Worm (Caenorhabditis elegans) whole organism, L4 larva: ENCODE data around the gene sra-11.

ENCODE experiments used
- D1046.2 ChIP-seq: fragments of 200-800 bp; sonication (Bioruptor generic); IDR thresholded peaks from 2 replicates; pipeline ENCODE4 v1.3.6; 2022; ENCODE audit warnings: missing genetic modification characterization, missing compliant biosample characterization
- F10B5.3 ChIP-seq: sonication (generic microtip); optimal IDR thresholded peaks from 2 replicates; lab custom pipeline; 2016; ENCODE audit warnings: mild to moderate bottlenecking, missing genetic modification characterization, missing compliant biosample characterization
- F26F4.8 ChIP-seq: fragments of 200-800 bp; sonication (Bioruptor generic); conservative IDR thresholded peaks from 2 replicates; pipeline ENCODE4 v1.3.6; 2022; ENCODE audit warnings: missing genetic modification characterization, missing compliant biosample characterization
- F37D6.2 ChIP-seq: sonication (generic microtip); optimal IDR thresholded peaks from 2 replicates; lab custom pipeline; 2016; ENCODE audit warnings: mild to moderate bottlenecking, missing genetic modification characterization, missing compliant biosample characterization
- T26A8.4 ChIP-seq: fragments of 200-800 bp; sonication (Bioruptor generic); IDR thresholded peaks from 2 replicates; pipeline ENCODE4 v1.3.6; 2022; ENCODE audit warnings: missing genetic modification characterization, missing compliant biosample characterization
- Y105C5A.15 ChIP-seq: fragments of 200-800 bp; sonication (Bioruptor generic); IDR thresholded peaks from 2 replicates; pipeline ENCODE4 v1.3.6; 2022; ENCODE audit warnings: missing genetic modification characterization, missing compliant biosample characterization
- aha-1 ChIP-seq: fragments of 150-350 bp; peaks from one replicate; lab custom pipeline; 2014; ENCODE audit warnings: missing biosample characterization, missing genetic modification characterization
- aly-2 ChIP-seq: sonication (generic microtip); optimal IDR thresholded peaks from 2 replicates; lab custom pipeline; 2018; ENCODE audit warnings: missing biosample characterization, missing genetic modification characterization
- ama-1 ChIP-seq: fragments of 150-350 bp; optimal IDR thresholded peaks from 2 replicates; lab custom pipeline; 2014; ENCODE audit warnings: inconsistent platforms, mixed read lengths
- arid-1 ChIP-seq: fragments of 200-800 bp; sonication (Bioruptor generic); conservative IDR thresholded peaks from 2 replicates; pipeline ENCODE4 v1.3.6; 2022; ENCODE audit warnings: missing genetic modification reagents, missing genetic modification characterization, missing compliant biosample characterization
- ceh-20 ChIP-seq: fragments of 200-800 bp; sonication (Bioruptor generic); IDR thresholded peaks from 2 replicates; pipeline ENCODE4 v1.3.6; 2022; ENCODE audit warnings: missing genetic modification reagents, missing genetic modification characterization, missing compliant biosample characterization
- ceh-62 ChIP-seq: sonication (generic microtip); optimal IDR thresholded peaks from 2 replicates; lab custom pipeline; 2017; ENCODE audit warnings: missing biosample characterization, missing genetic modification characterization
- ceh-82 ChIP-seq: sonication (generic microtip); optimal IDR thresholded peaks from 2 replicates; lab custom pipeline; 2017; ENCODE audit warnings: missing biosample characterization, missing genetic modification characterization
- ces-1 ChIP-seq: fragments of 150-350 bp; sonication (generic microtip); optimal IDR thresholded peaks from 4 replicates; lab custom pipeline; 2014; ENCODE audit warnings: missing biosample characterization, missing genetic modification reagents, missing genetic modification characterization
- daf-19 ChIP-seq: fragments of 200-800 bp; sonication (Bioruptor generic); conservative IDR thresholded peaks from 2 replicates; pipeline ENCODE4 v1.3.6; 2022; ENCODE audit warnings: missing genetic modification characterization, missing compliant biosample characterization
- daf-8 ChIP-seq: fragments of 200-800 bp; sonication (Bioruptor generic); IDR thresholded peaks from 2 replicates; pipeline ENCODE4 v1.3.6; 2022; ENCODE audit warnings: missing genetic modification characterization, missing compliant biosample characterization
- dmd-6 ChIP-seq: fragments of 200-800 bp; sonication (Bioruptor generic); IDR thresholded peaks from 2 replicates; pipeline ENCODE4 v1.3.6; 2022; ENCODE audit warnings: missing genetic modification reagents, missing genetic modification characterization, missing compliant biosample characterization
- dmd-9 ChIP-seq: fragments of 200-800 bp; sonication (Bioruptor generic); IDR thresholded peaks from 2 replicates; pipeline ENCODE4 v1.3.6; 2022; ENCODE audit warnings: missing genetic modification reagents, missing genetic modification characterization, missing compliant biosample characterization
- dpl-1 ChIP-seq: fragments of 150-350 bp; optimal IDR thresholded peaks from 2 replicates; lab custom pipeline; 2014; ENCODE audit warnings: missing biosample characterization, missing genetic modification reagents, missing genetic modification characterization
- duxl-1 ChIP-seq: sonication (generic microtip); optimal IDR thresholded peaks from 2 replicates; lab custom pipeline; 2016; ENCODE audit warnings: mild to moderate bottlenecking, missing genetic modification characterization, moderate library complexity, missing compliant biosample characterization; ENCODE audit not compliant: poor library complexity
- fkh-10 ChIP-seq: fragments of 150-350 bp; optimal IDR thresholded peaks from 2 replicates; lab custom pipeline; 2014; ENCODE audit warnings: missing biosample characterization, missing genetic modification reagents, missing genetic modification characterization
- fos-1 ChIP-seq: fragments of 150-350 bp; optimal IDR thresholded peaks from 2 replicates; lab custom pipeline; 2014; ENCODE audit warnings: missing biosample characterization, missing genetic modification characterization
- hif-1 ChIP-seq, 2 experiments: sonication (generic microtip); optimal IDR thresholded peaks; 2 replicates each; lab custom pipeline; 2016 to 2017; ENCODE audit warnings: missing compliant biosample characterization in 2 of 2, missing genetic modification characterization in 2 of 2, missing genetic modification reagents in 2 of 2, missing genotype in 2 of 2, mild to moderate bottlenecking in 1 of 2
- hlh-11 ChIP-seq: fragments of 200-800 bp; sonication (Bioruptor generic); optimal IDR thresholded peaks from 2 replicates; lab custom pipeline; 2018; ENCODE audit warnings: mild to moderate bottlenecking, missing genetic modification characterization, missing compliant biosample characterization
- hlh-30 ChIP-seq: sonication (generic microtip); optimal IDR thresholded peaks from 2 replicates; lab custom pipeline; 2017; ENCODE audit warnings: antibody characterized with exemption, mild to moderate bottlenecking, missing genetic modification characterization, missing compliant biosample characterization; ENCODE audit not compliant: insufficient read depth
- jun-1 ChIP-seq: fragments of 150-350 bp; optimal IDR thresholded peaks from 2 replicates; lab custom pipeline; 2014; ENCODE audit warnings: missing biosample characterization, missing genetic modification reagents, missing genetic modification characterization
- lin-1 ChIP-seq: fragments of 200-800 bp; sonication (Bioruptor generic); IDR thresholded peaks from 2 replicates; pipeline ENCODE4 v1.3.6; 2022; ENCODE audit warnings: missing genetic modification reagents, missing genetic modification characterization, missing compliant biosample characterization
- lin-13 ChIP-seq: fragments of 150-350 bp; optimal IDR thresholded peaks from 2 replicates; lab custom pipeline; 2014; ENCODE audit warnings: missing biosample characterization, missing genetic modification reagents, missing genetic modification characterization
- lin-15B ChIP-seq: fragments of 150-350 bp; sonication (generic microtip); optimal IDR thresholded peaks from 3 replicates; lab custom pipeline; 2014; ENCODE audit warnings: missing biosample characterization, missing genetic modification characterization
- lin-38 ChIP-seq: fragments of 200-800 bp; sonication (Bioruptor generic); IDR thresholded peaks from 2 replicates; pipeline ENCODE4 v1.3.6; 2022; ENCODE audit warnings: missing genetic modification reagents, missing genetic modification characterization, missing compliant biosample characterization
- lin-39 ChIP-seq: fragments of 150-350 bp; optimal IDR thresholded peaks from 2 replicates; lab custom pipeline; 2014; ENCODE audit warnings: missing biosample characterization, missing genetic modification reagents, missing genetic modification characterization
- lsy-2 ChIP-seq, 2 experiments: fragments of 150-350 bp in 1 of 2; sonication (generic microtip) in 1 of 2; optimal IDR thresholded peaks; 2 replicates each; lab custom pipeline; 2014 to 2017; ENCODE audit warnings: missing biosample characterization in 2 of 2, missing genetic modification characterization in 2 of 2
- madf-5 ChIP-seq, 2 experiments: fragments of 200-800 bp; sonication (Bioruptor generic); IDR thresholded peaks; 2 replicates each; pipeline ENCODE4 v1.3.6; 2022; ENCODE audit warnings: missing compliant biosample characterization in 2 of 2, missing genetic modification characterization in 2 of 2
- mes-2 ChIP-seq: sonication (generic microtip); optimal IDR thresholded peaks from 2 replicates; lab custom pipeline; 2016; ENCODE audit warnings: missing genotype, mild to moderate bottlenecking, missing genetic modification characterization, missing compliant biosample characterization; ENCODE audit not compliant: poor library complexity, severe bottlenecking
- nhr-10 ChIP-seq: fragments of 150-350 bp; optimal IDR thresholded peaks from 2 replicates; lab custom pipeline; 2014; ENCODE audit warnings: missing biosample characterization, missing genetic modification characterization
- nhr-237 ChIP-seq: sonication (generic microtip); optimal IDR thresholded peaks from 2 replicates; lab custom pipeline; 2017; ENCODE audit warnings: missing biosample characterization, missing genetic modification characterization
- nhr-25 ChIP-seq: sonication (generic microtip); optimal IDR thresholded peaks from 2 replicates; lab custom pipeline; 2017; ENCODE audit warnings: missing genetic modification characterization, mild to moderate bottlenecking, missing compliant biosample characterization, antibody characterized with exemption, moderate library complexity, borderline replicate concordance; ENCODE audit not compliant: insufficient read depth
- nhr-42 ChIP-seq: fragments of 200-800 bp; sonication (Bioruptor generic); IDR thresholded peaks from 2 replicates; pipeline ENCODE4 v1.3.6; 2022; ENCODE audit warnings: missing genetic modification characterization, missing compliant biosample characterization
- nhr-48 ChIP-seq: sonication (generic microtip); optimal IDR thresholded peaks from 2 replicates; lab custom pipeline; 2016; ENCODE audit warnings: mild to moderate bottlenecking, missing genetic modification characterization, missing compliant biosample characterization
- nhr-6 ChIP-seq: fragments of 150-350 bp; optimal IDR thresholded peaks from 2 replicates; lab custom pipeline; 2014; ENCODE audit warnings: missing biosample characterization, missing genetic modification characterization
- nhr-77 ChIP-seq: fragments of 150-350 bp; optimal IDR thresholded peaks from 2 replicates; lab custom pipeline; 2014; ENCODE audit warnings: missing biosample characterization, missing genetic modification characterization
- pha-4 ChIP-seq, 2 experiments: fragments of 150-350 bp in 1 of 2; fragments of 200-800 bp in 1 of 2; sonication (Bioruptor generic) in 1 of 2; IDR thresholded peaks in 1 of 2; optimal IDR thresholded peaks in 1 of 2; 2 replicates each; pipeline versions ENCODE4 v1.3.6 to Lab custom; 2014 to 2022; ENCODE audit warnings: missing genetic modification characterization in 2 of 2, missing genetic modification reagents in 2 of 2, missing biosample characterization in 1 of 2, missing compliant biosample characterization in 1 of 2
- pqm-1 ChIP-seq: sonication (generic microtip); optimal IDR thresholded peaks from 2 replicates; lab custom pipeline; 2017; ENCODE audit warnings: missing biosample characterization, missing genetic modification characterization
- set-16 ChIP-seq: fragments of 200-800 bp; sonication (Bioruptor generic); IDR thresholded peaks from 2 replicates; pipeline ENCODE4 v1.3.6; 2022; ENCODE audit warnings: missing genetic modification reagents, missing genetic modification characterization, missing compliant biosample characterization
- spr-1 ChIP-seq: sonication (generic microtip); optimal IDR thresholded peaks from 2 replicates; lab custom pipeline; 2016; ENCODE audit warnings: mild to moderate bottlenecking, missing genetic modification characterization, missing compliant biosample characterization
- unc-62 ChIP-seq, 3 experiments: fragments of 150-350 bp in 1 of 3; sonication (generic microtip); optimal IDR thresholded peaks in 2 of 3; peaks in 1 of 3; 1 replicate in 1 of 3; 2 replicates in 2 of 3; lab custom pipeline; 2014 to 2017; ENCODE audit warnings: missing biosample characterization in 3 of 3, missing genetic modification characterization in 3 of 3, missing genetic modification reagents in 3 of 3, missing genotype in 1 of 3
- vab-7 ChIP-seq: fragments of 200-800 bp; sonication (Bioruptor generic); IDR thresholded peaks from 2 replicates; pipeline ENCODE4 v1.3.6; 2022; ENCODE audit warnings: missing genetic modification reagents, missing genetic modification characterization, missing compliant biosample characterization
- zag-1 ChIP-seq: fragments of 150-350 bp; optimal IDR thresholded peaks from 2 replicates; lab custom pipeline; 2014; ENCODE audit warnings: missing biosample characterization, missing genetic modification characterization
- ztf-11 ChIP-seq: fragments of 150-350 bp; optimal IDR thresholded peaks from 2 replicates; lab custom pipeline; 2014; ENCODE audit warnings: missing biosample characterization, missing genetic modification characterization

sra-11 gene

DNA sequence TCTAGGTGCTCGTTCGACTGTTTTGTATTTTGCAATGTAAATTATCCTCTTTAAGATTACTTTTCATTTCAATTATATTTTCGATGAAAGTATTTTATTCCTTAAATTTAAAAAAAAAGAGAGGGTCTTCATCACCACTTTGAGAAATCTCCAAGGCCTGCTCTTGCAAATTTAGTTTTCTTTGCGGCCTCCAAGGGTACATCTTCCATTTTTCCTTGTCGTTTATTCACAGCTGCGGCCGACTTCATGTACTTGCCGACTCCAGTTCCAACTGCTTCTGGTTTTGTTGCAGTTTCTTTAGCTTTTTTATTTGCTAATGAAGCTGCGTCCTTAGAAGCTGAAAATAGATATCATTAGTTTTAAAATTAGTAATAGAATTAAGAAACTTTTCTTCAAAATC, 39.4 kb downstream of the sra-11 start:
- TF ChIP-seq mes-2 (no peak), hif-1 (tag; optimal IDR thresholded peaks at IDR 0.05; lab: Kevin White, UChicago) (no peak), zag-1 (tag; lab: Kevin White, UChicago) (no peak), madf-5 (GFP tag; IDR thresholded peaks at IDR 0.05; lab: Robert Waterston, UW) (no peak), nhr-48 (tag; lab: Kevin White, UChicago) (peak; percentile 15), fkh-10 (no peak), unc-62 (GFP tag; optimal IDR thresholded peaks at IDR 0.05 in 1 of 2; lab: Kevin White, UChicago) (no peak), unc-62 (tag; optimal IDR thresholded peaks at IDR 0.05; lab: Kevin White, UChicago) (no peak), ceh-62 (tag; lab: Kevin White, UChicago) (no peak), ceh-82 (tag; lab: Kevin White, UChicago) (no peak), ces-1 (GFP tag; lab: Kevin White, UChicago) (no peak), vab-7 (no peak), nhr-10 (tag; lab: Kevin White, UChicago) (no peak), jun-1 (tag; lab: Kevin White, UChicago) (no peak), daf-8 (GFP tag; lab: Robert Waterston, UW) (no peak), nhr-77 (no peak), Y105C5A.15 (GFP tag; lab: Robert Waterston, UW) (no peak), lin-38 (GFP tag; lab: Robert Waterston, UW) (peak; percentile 41; the same call in 1 of the 2 replicates), aha-1 (tag; lab: Kevin White, UChicago) (peak; percentile 57), lin-39 (no peak), nhr-237 (tag; lab: Kevin White, UChicago) (no peak), lsy-2 (tag; optimal IDR thresholded peaks at IDR 0.05; lab: Kevin White, UChicago) (peak in 1 of 2 experiments; percentile 25), ama-1 (lab: Kevin White, UChicago) (peak; percentile 35), set-16 (no peak), spr-1 (tag; lab: Kevin White, UChicago) (no peak), lin-13 (GFP tag; lab: Kevin White, UChicago) (no peak), F10B5.3 (tag; lab: Kevin White, UChicago) (no peak), hlh-11 (tag; lab: Kevin White, UChicago) (no peak), fos-1 (tag; lab: Kevin White, UChicago) (no peak), ztf-11 (tag; lab: Kevin White, UChicago) (no peak), aly-2 (tag; lab: Kevin White, UChicago) (no peak), dmd-6 (no peak), T26A8.4 (no peak), hlh-30 (no peak), F26F4.8 (GFP tag; lab: Robert Waterston, UW) (no peak), dpl-1 (no peak), pqm-1 (tag; lab: Kevin White, UChicago) (no peak), dmd-9 (GFP tag; lab: Robert Waterston, UW) (no peak)

ce11 chrII:10868670-10869246, 41.4 kb downstream of the sra-11 start, which contains the start of the genes gmps-1 and cap-2:
Gene gmps-1, minus strand, starts transcription at chrII:10868720.
Gene cap-2, plus strand, starts transcription at chrII:10869196.
- TF ChIP-seq duxl-1 = peak; percentile 94
- peak; percentile 82 for TF ChIP-seq lin-13 (GFP tag; lab: Kevin White, UChicago)
- no peak for TF ChIP-seq ztf-11 (tag; lab: Kevin White, UChicago)
- no peak for TF ChIP-seq F26F4.8 (GFP tag; lab: Robert Waterston, UW)
- peak; percentile 67 for TF ChIP-seq lin-39
- TF ChIP-seq nhr-6 (tag; lab: Kevin White, UChicago) = peak; percentile 93
- TF ChIP-seq nhr-42 (GFP tag; lab: Robert Waterston, UW) = peak; percentile 94
- peak; percentile 69; the same call in 1 of the 2 replicates for TF ChIP-seq daf-19 (GFP tag; lab: Robert Waterston, UW)
- peak; percentile 7; the same call in 1 of the 2 replicates for TF ChIP-seq D1046.2 (GFP tag; lab: Robert Waterston, UW)
- peak; percentile 96 for TF ChIP-seq nhr-77
- peak; percentile 96 for TF ChIP-seq pha-4 (GFP tag; IDR thresholded peaks at IDR 0.05; lab: Robert Waterston, UW)
- TF ChIP-seq pha-4 (tag; optimal IDR thresholded peaks at IDR 0.05; lab: Kevin White, UChicago) = no peak
- TF ChIP-seq arid-1 (GFP tag; lab: Robert Waterston, UW) = peak; percentile 97
- TF ChIP-seq F37D6.2 (tag; lab: Kevin White, UChicago) = peak; percentile 91
- peak; percentile 86 for TF ChIP-seq lin-1
- peak; percentile 43 for TF ChIP-seq lin-15B (tag; lab: Kevin White, UChicago)
- no peak for TF ChIP-seq daf-8 (GFP tag; lab: Robert Waterston, UW)
- peak; percentile 98 for TF ChIP-seq T26A8.4
- TF ChIP-seq spr-1 (tag; lab: Kevin White, UChicago) = peak; percentile 94
- TF ChIP-seq dpl-1 = peak; percentile 91
- peak; percentile 95 for TF ChIP-seq ceh-20
- TF ChIP-seq nhr-25 (tag; lab: Kevin White, UChicago) = peak; percentile 49
- TF ChIP-seq zag-1 (tag; lab: Kevin White, UChicago) = peak; percentile 34
